Worm (Caenorhabditis elegans) whole organism, young adult: ENCODE results near the gene T12G3.2.
A peak's percentile ranks its signal among the peaks of the same experiment; 100 is the strongest.

Source experiments
- B0336.3 ChIP-seq: fragments of 200-800 bp; sonication (Bioruptor generic); IDR thresholded peaks from 2 replicates; pipeline ENCODE4 v1.3.6; 2022; ENCODE audit warnings: missing genetic modification characterization, missing compliant biosample characterization
- C06A6.2 ChIP-seq: fragments of 200-800 bp; sonication (Bioruptor generic); conservative IDR thresholded peaks from 2 replicates; pipeline ENCODE4 v1.3.6; 2022; ENCODE audit warnings: missing genetic modification characterization, missing compliant biosample characterization
- F10E7.11 ChIP-seq: sonication (generic microtip); optimal IDR thresholded peaks from 2 replicates; lab custom pipeline; 2017; ENCODE audit warnings: mild to moderate bottlenecking, missing genetic modification characterization, moderate library complexity, missing compliant biosample characterization
- F22D6.2 ChIP-seq: sonication (generic microtip); optimal IDR thresholded peaks from 2 replicates; lab custom pipeline; 2016; ENCODE audit warnings: mild to moderate bottlenecking, missing genetic modification characterization, missing compliant biosample characterization
- F23B12.7 ChIP-seq: sonication (generic microtip); optimal IDR thresholded peaks from 2 replicates; lab custom pipeline; 2017; ENCODE audit warnings: missing genetic modification characterization, mild to moderate bottlenecking, missing compliant biosample characterization, antibody characterized with exemption, moderate library complexity; ENCODE audit not compliant: insufficient read depth
- F33H1.4 ChIP-seq: fragments of 200-800 bp; sonication (Bioruptor generic); IDR thresholded peaks from 2 replicates; pipeline ENCODE4 v1.3.6; 2022; ENCODE audit warnings: missing genetic modification reagents, missing genetic modification characterization, missing compliant biosample characterization
- F37B4.10 ChIP-seq: fragments of 200-800 bp; sonication (Bioruptor generic); IDR thresholded peaks from 2 replicates; pipeline ENCODE4 v1.3.6; 2022; ENCODE audit warnings: missing genetic modification characterization, missing compliant biosample characterization
- F55B11.4 ChIP-seq: sonication (generic microtip); optimal IDR thresholded peaks from 2 replicates; lab custom pipeline; 2016; ENCODE audit warnings: missing compliant biosample characterization, missing genetic modification characterization, borderline replicate concordance; ENCODE audit not compliant: insufficient read depth
- T07F8.4 ChIP-seq: sonication (generic microtip); optimal IDR thresholded peaks from 2 replicates; lab custom pipeline; 2016; ENCODE audit warnings: mild to moderate bottlenecking, missing genetic modification characterization, moderate library complexity, missing compliant biosample characterization
- T26A5.8 ChIP-seq: sonication (generic microtip); optimal IDR thresholded peaks from 2 replicates; lab custom pipeline; 2016; ENCODE audit warnings: missing genetic modification characterization, missing compliant biosample characterization
- Y56A3A.18 ChIP-seq: fragments of 200-800 bp; sonication (Bioruptor generic); IDR thresholded peaks from 2 replicates; pipeline ENCODE4 v1.3.6; 2022; ENCODE audit warnings: missing genetic modification reagents, missing genetic modification characterization, missing compliant biosample characterization
- ZK185.1 ChIP-seq: sonication (generic microtip); optimal IDR thresholded peaks from 2 replicates; lab custom pipeline; 2016; ENCODE audit warnings: mild to moderate bottlenecking, missing genetic modification characterization, missing compliant biosample characterization; ENCODE audit not compliant: poor library complexity, severe bottlenecking
- akir-1 ChIP-seq: fragments of 200-800 bp; sonication (Bioruptor generic); optimal IDR thresholded peaks from 2 replicates; lab custom pipeline; 2018; ENCODE audit warnings: mild to moderate bottlenecking, missing genetic modification characterization, moderate library complexity, missing compliant biosample characterization
- aptf-2 ChIP-seq: fragments of 200-800 bp; sonication (Bioruptor generic); conservative IDR thresholded peaks from 2 replicates; pipeline ENCODE4 v1.3.6; 2022; ENCODE audit warnings: missing genetic modification reagents, missing genetic modification characterization, missing compliant biosample characterization
- athp-1 ChIP-seq: sonication (generic microtip); optimal IDR thresholded peaks from 2 replicates; lab custom pipeline; 2017; ENCODE audit warnings: mild to moderate bottlenecking, missing genetic modification characterization, missing compliant biosample characterization
- attf-3 ChIP-seq: fragments of 200-800 bp; sonication (Bioruptor generic); conservative IDR thresholded peaks from 2 replicates; pipeline ENCODE4 v1.3.6; 2022; ENCODE audit warnings: missing genetic modification reagents, missing genetic modification characterization, missing compliant biosample characterization
- attf-5 ChIP-seq: fragments of 200-800 bp; sonication (Bioruptor generic); optimal IDR thresholded peaks from 2 replicates; lab custom pipeline; 2018; ENCODE audit warnings: mild to moderate bottlenecking, missing genetic modification characterization, missing compliant biosample characterization
- bed-1 ChIP-seq: fragments of 200-800 bp; sonication (Bioruptor generic); IDR thresholded peaks from 2 replicates; pipeline ENCODE4 v1.3.6; 2022; ENCODE audit warnings: missing genetic modification reagents, missing genetic modification characterization, missing compliant biosample characterization
- ccch-3 ChIP-seq: fragments of 200-800 bp; sonication (Bioruptor generic); optimal IDR thresholded peaks from 2 replicates; lab custom pipeline; 2018; ENCODE audit warnings: mild to moderate bottlenecking, missing genetic modification characterization, missing compliant biosample characterization
- ceh-91 ChIP-seq: fragments of 200-800 bp; sonication (Bioruptor generic); IDR thresholded peaks from 2 replicates; pipeline ENCODE4 v1.3.6; 2022; ENCODE audit warnings: missing genetic modification reagents, missing genetic modification characterization, missing compliant biosample characterization
- dpff-1 ChIP-seq: sonication (generic microtip); optimal IDR thresholded peaks from 2 replicates; lab custom pipeline; 2017; ENCODE audit warnings: mild to moderate bottlenecking, missing genetic modification characterization, missing compliant biosample characterization
- efl-1 ChIP-seq: fragments of 150-350 bp; optimal IDR thresholded peaks from 2 replicates; lab custom pipeline; 2014; ENCODE audit warnings: missing biosample characterization, missing genetic modification reagents, missing genetic modification characterization
- egl-18 ChIP-seq: fragments of 200-800 bp; sonication (Bioruptor generic); IDR thresholded peaks from 2 replicates; pipeline ENCODE4 v1.3.6; 2022; ENCODE audit warnings: missing genetic modification reagents, missing genetic modification characterization, missing compliant biosample characterization
- egrh-3 ChIP-seq: fragments of 200-800 bp; sonication (Bioruptor generic); IDR thresholded peaks from 2 replicates; pipeline ENCODE4 v1.3.6; 2022; ENCODE audit warnings: missing genetic modification reagents, missing genetic modification characterization, missing compliant biosample characterization
- ekl-4 ChIP-seq: fragments of 200-800 bp; sonication (Bioruptor generic); IDR thresholded peaks from 2 replicates; pipeline ENCODE4 v1.3.6; 2022; ENCODE audit warnings: missing genetic modification reagents, missing genetic modification characterization, missing compliant biosample characterization
- hlh-12 ChIP-seq: sonication (generic microtip); optimal IDR thresholded peaks from 2 replicates; lab custom pipeline; 2016; ENCODE audit warnings: missing genetic modification characterization, missing compliant biosample characterization
- hlh-26 ChIP-seq: fragments of 200-800 bp; sonication (Bioruptor generic); conservative IDR thresholded peaks from 2 replicates; pipeline ENCODE4 v1.3.6; 2022; ENCODE audit warnings: missing genetic modification reagents, missing genetic modification characterization, missing compliant biosample characterization
- lin-26 ChIP-seq: fragments of 200-800 bp; sonication (Bioruptor generic); IDR thresholded peaks from 2 replicates; pipeline ENCODE4 v1.3.6; 2022; ENCODE audit warnings: missing genetic modification reagents, missing genetic modification characterization, missing compliant biosample characterization
- lin-35 ChIP-seq, 3 experiments: fragments of 150-350 bp in 2 of 3; sonication (generic microtip) in 1 of 3; optimal IDR thresholded peaks; 2 replicates each; lab custom pipeline; 2014 to 2018; ENCODE audit warnings: missing biosample characterization in 3 of 3, missing genetic modification characterization in 3 of 3, missing genetic modification reagents in 3 of 3
- lin-40 ChIP-seq: sonication (generic microtip); optimal IDR thresholded peaks from 2 replicates; lab custom pipeline; 2016; ENCODE audit warnings: missing genetic modification characterization, mild to moderate bottlenecking, missing compliant biosample characterization, missing genotype, missing genetic modification reagents
- lin-54 ChIP-seq: fragments of 200-800 bp; sonication (Bioruptor generic); optimal IDR thresholded peaks from 2 replicates; lab custom pipeline; 2018; ENCODE audit warnings: mild to moderate bottlenecking, missing genetic modification characterization, missing compliant biosample characterization
- lsl-1 ChIP-seq: fragments of 200-800 bp; sonication (Bioruptor generic); optimal IDR thresholded peaks from 2 replicates; lab custom pipeline; 2018; ENCODE audit warnings: mild to moderate bottlenecking, missing genetic modification characterization, moderate library complexity, missing compliant biosample characterization
- lsy-27 ChIP-seq: sonication (generic microtip); optimal IDR thresholded peaks from 2 replicates; lab custom pipeline; 2017; ENCODE audit warnings: missing genetic modification characterization, mild to moderate bottlenecking, missing compliant biosample characterization, antibody characterized with exemption, missing genotype, borderline replicate concordance; ENCODE audit not compliant: insufficient read depth
- madf-10 ChIP-seq: sonication (generic microtip); optimal IDR thresholded peaks from 2 replicates; lab custom pipeline; 2016; ENCODE audit warnings: mild to moderate bottlenecking, missing genetic modification characterization, missing compliant biosample characterization
- madf-3 ChIP-seq: fragments of 200-800 bp; sonication (Bioruptor generic); IDR thresholded peaks from 2 replicates; pipeline ENCODE4 v1.3.6; 2022; ENCODE audit warnings: missing genetic modification reagents, missing genetic modification characterization, missing compliant biosample characterization
- madf-6 ChIP-seq: fragments of 200-800 bp; sonication (Bioruptor generic); IDR thresholded peaks from 2 replicates; pipeline ENCODE4 v1.3.6; 2022; ENCODE audit warnings: missing genetic modification reagents, missing genetic modification characterization, missing compliant biosample characterization
- mcd-1 ChIP-seq: fragments of 200-800 bp; sonication (Bioruptor generic); IDR thresholded peaks from 2 replicates; pipeline ENCODE4 v1.3.6; 2022; ENCODE audit warnings: missing genetic modification reagents, missing genetic modification characterization, missing compliant biosample characterization
- nfya-2 ChIP-seq: fragments of 200-800 bp; sonication (Bioruptor generic); IDR thresholded peaks from 2 replicates; pipeline ENCODE4 v1.3.6; 2022; ENCODE audit warnings: missing genetic modification reagents, missing genetic modification characterization, missing compliant biosample characterization
- nfyb-1 ChIP-seq: fragments of 200-800 bp; sonication (Bioruptor generic); IDR thresholded peaks from 2 replicates; pipeline ENCODE4 v1.3.6; 2022; ENCODE audit warnings: missing genetic modification reagents, missing genetic modification characterization, missing compliant biosample characterization
- sea-2 ChIP-seq: fragments of 200-800 bp; sonication (Bioruptor generic); IDR thresholded peaks from 2 replicates; pipeline ENCODE4 v1.3.6; 2022; ENCODE audit warnings: missing genetic modification characterization, missing compliant biosample characterization
- snpc-1.1 ChIP-seq: sonication (generic microtip); optimal IDR thresholded peaks from 2 replicates; lab custom pipeline; 2017; ENCODE audit warnings: missing genetic modification characterization, mild to moderate bottlenecking, missing compliant biosample characterization, antibody characterized with exemption, moderate library complexity, missing genotype, missing genetic modification reagents; ENCODE audit not compliant: insufficient read depth
- sptf-2 ChIP-seq: fragments of 200-800 bp; sonication (Bioruptor generic); optimal IDR thresholded peaks from 2 replicates; lab custom pipeline; 2018; ENCODE audit warnings: mild to moderate bottlenecking, missing genetic modification characterization, missing compliant biosample characterization
- tbp1 ChIP-seq: fragments of 200-800 bp; sonication (Bioruptor generic); optimal IDR thresholded peaks from 2 replicates; lab custom pipeline; 2018; ENCODE audit warnings: mild to moderate bottlenecking, missing genetic modification characterization, missing compliant biosample characterization
- zim-3 ChIP-seq: sonication (generic microtip); optimal IDR thresholded peaks from 2 replicates; lab custom pipeline; 2017; ENCODE audit warnings: mild to moderate bottlenecking, missing genetic modification characterization, moderate library complexity, missing compliant biosample characterization

The T12G3.2 gene

DNA sequence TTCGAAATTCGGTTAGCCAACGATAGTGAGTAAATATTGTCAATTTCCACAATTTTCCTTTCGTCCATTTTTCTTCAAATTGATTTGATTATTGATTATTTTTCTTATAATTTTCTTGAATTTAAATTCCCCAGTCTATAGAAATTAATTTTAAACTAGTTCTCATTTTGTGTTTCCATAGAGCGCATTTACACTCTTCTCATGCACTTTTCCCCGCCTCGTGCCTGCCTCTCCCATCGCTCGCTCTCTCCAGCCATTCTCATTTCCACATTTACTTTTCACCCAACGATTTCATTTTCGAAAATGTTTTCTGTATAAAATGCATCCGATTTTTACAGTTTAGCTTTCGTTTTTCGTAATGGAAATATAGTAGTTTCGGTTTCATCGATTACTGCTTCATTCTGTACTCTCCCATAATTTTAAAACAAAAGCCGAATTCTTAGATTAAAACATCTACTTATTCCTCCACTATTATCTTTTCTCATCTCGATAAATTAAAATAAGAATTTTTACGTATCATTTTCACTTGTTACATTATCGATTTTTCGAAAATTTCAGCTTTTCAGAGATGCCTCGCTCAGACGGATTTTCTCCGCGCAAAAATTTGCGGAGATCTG lies 32.2 kb upstream of the T12G3.2 start, which contains the start of gene lex-1:
lex-1 (plus strand) TSS at position 567 of the 617 bp plus-strand sequence.
- no peak for TF ChIP-seq ccch-3
- peak; percentile 61 for TF ChIP-seq attf-5 (GFP tag; lab: Kevin White, UChicago)
- TF ChIP-seq egl-18 (GFP tag; lab: Robert Waterston, UW) = no peak
- no peak for TF ChIP-seq madf-6
- no peak for TF ChIP-seq lsy-27 (tag; lab: Kevin White, UChicago)
- TF ChIP-seq lin-26 (GFP tag; lab: Robert Waterston, UW) = no peak
- TF ChIP-seq lin-40 = no peak
- no peak for TF ChIP-seq tbp1 (GFP tag; lab: Kevin White, UChicago)
- TF ChIP-seq zim-3 = no peak
- peak in 1 of 3 experiments; percentile 21 for TF ChIP-seq lin-35 (GFP tag; optimal IDR thresholded peaks at IDR 0.05; lab: Kevin White, UChicago)
- TF ChIP-seq ZK185.1 = no peak
- no peak for TF ChIP-seq lsl-1 (GFP tag; lab: Kevin White, UChicago)
- TF ChIP-seq egrh-3 (GFP tag; lab: Robert Waterston, UW) = no peak
- peak; percentile 26 for TF ChIP-seq lin-54
- TF ChIP-seq F10E7.11 (tag; lab: Kevin White, UChicago) = no peak
- no peak for TF ChIP-seq nfya-2 (GFP tag; lab: Robert Waterston, UW)
- TF ChIP-seq bed-1 (GFP tag; lab: Robert Waterston, UW) = no peak
- no peak for TF ChIP-seq Y56A3A.18 (GFP tag; lab: Robert Waterston, UW)
- no peak for TF ChIP-seq T26A5.8 (tag; lab: Kevin White, UChicago)
- TF ChIP-seq madf-3 (GFP tag; lab: Robert Waterston, UW) = no peak
- no peak for TF ChIP-seq F55B11.4 (tag; lab: Kevin White, UChicago)
- TF ChIP-seq sptf-2 = no peak
- no peak for TF ChIP-seq T07F8.4 (tag; lab: Kevin White, UChicago)
- TF ChIP-seq mcd-1 (GFP tag; lab: Robert Waterston, UW) = peak; percentile 71
- no peak for TF ChIP-seq B0336.3
- TF ChIP-seq C06A6.2 (GFP tag; lab: Robert Waterston, UW) = no peak
- TF ChIP-seq attf-3 (GFP tag; lab: Robert Waterston, UW) = no peak
- no peak for TF ChIP-seq dpff-1
- no peak for TF ChIP-seq hlh-12 (tag; lab: Kevin White, UChicago)
- TF ChIP-seq, all 124 proteins: peak for 4

DNA sequence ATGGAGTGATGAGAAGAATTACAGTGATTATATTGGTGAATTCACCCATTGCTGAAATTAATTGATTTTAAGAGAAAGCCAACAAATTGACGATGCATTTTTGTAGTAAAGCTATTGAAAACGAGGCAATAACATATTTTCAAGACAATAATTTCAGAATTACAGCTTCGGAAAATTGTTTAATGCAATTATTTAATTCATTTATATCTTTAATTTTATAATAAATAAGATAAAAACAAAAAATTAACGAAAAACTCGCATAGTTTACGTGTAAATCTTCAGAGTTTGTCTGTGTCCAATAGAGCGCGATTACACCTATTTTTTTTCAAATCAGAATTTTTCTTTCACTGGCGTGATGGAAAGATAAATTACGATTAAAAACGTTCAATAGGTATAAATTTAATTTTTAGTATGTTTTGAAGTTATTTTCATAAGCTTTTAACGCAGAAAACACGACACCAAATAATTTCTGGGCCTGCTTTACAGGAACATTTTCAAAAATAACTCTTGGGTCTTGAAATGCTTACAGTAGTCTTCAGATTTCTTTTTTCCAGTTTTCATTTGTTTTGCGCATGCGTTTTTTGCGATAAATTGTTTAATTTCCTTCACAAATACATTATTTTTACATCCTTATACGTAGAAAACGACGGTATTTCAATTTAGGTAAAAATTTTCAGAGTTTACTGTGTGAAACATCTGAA lies 31.5 kb upstream of the T12G3.2 start, which contains the start of gene tmed-1:
tmed-1 (minus strand) TSS at position 51 of the 701 bp plus-strand sequence.
- TF ChIP-seq attf-3 (GFP tag; lab: Robert Waterston, UW) = no peak
- TF ChIP-seq aptf-2 = no peak
- TF ChIP-seq F22D6.2 (tag; lab: Kevin White, UChicago) = no peak
- no peak for TF ChIP-seq athp-1 (tag; lab: Kevin White, UChicago)
- TF ChIP-seq akir-1 (GFP tag; lab: Kevin White, UChicago) = no peak
- peak; percentile 62 for TF ChIP-seq F33H1.4 (GFP tag; lab: Robert Waterston, UW)
- TF ChIP-seq F23B12.7 = no peak
- TF ChIP-seq nfyb-1 (GFP tag; lab: Robert Waterston, UW) = no peak
- no peak for TF ChIP-seq sea-2 (GFP tag; lab: Robert Waterston, UW)
- TF ChIP-seq ekl-4 (GFP tag; lab: Robert Waterston, UW) = no peak
- no peak for TF ChIP-seq F37B4.10
- no peak for TF ChIP-seq snpc-1.1 (tag; lab: Kevin White, UChicago)
- peak; percentile 66 for TF ChIP-seq lsl-1 (GFP tag; lab: Kevin White, UChicago)
- no peak for TF ChIP-seq madf-10
- 0 out of 2 replicates have a peak, but pooled peaks have one; percentile 32 for TF ChIP-seq ceh-91
- TF ChIP-seq efl-1 (GFP tag; lab: Kevin White, UChicago) = no peak
- TF ChIP-seq madf-6 = peak; percentile 42; the same call in 1 of the 2 replicates
- no peak for TF ChIP-seq hlh-26
- TF ChIP-seq dpff-1 = no peak
- TF ChIP-seq mcd-1 (GFP tag; lab: Robert Waterston, UW) = no peak
- TF ChIP-seq, all 124 proteins: peak for 4
